Fruit fly (Drosophila melanogaster) whole organism, wandering third instar larva: ENCODE data around the gene Cpr76Ba.
"Not testable (repeated sequence)": the region's sequence is repeated elsewhere in the genome, so short reads cannot be mapped to it uniquely, and the experiment has no call there.

ENCODE experiments used
- Rel ChIP-seq, 2 experiments: fragments of 200-800 bp; sonication (Bioruptor generic) in 1 of 2; optimal IDR thresholded peaks; 2 replicates in 1 of 2; 3 replicates in 1 of 2; lab custom pipeline; 2016 to 2019; ENCODE audit warnings: mild to moderate bottlenecking in 2 of 2, missing biosample characterization in 2 of 2, missing genetic modification characterization in 2 of 2, moderate library complexity in 1 of 2
- Sp1 ChIP-seq: fragments of 200-800 bp; sonication (Bioruptor generic); optimal IDR thresholded peaks from 3 replicates; lab custom pipeline; 2019; ENCODE audit warnings: missing biosample characterization, mild to moderate bottlenecking, missing genetic modification characterization, moderate library complexity
- brk ChIP-seq: fragments of 200-800 bp; sonication (Bioruptor generic); optimal IDR thresholded peaks from 2 replicates; lab custom pipeline; 2016; ENCODE audit warnings: missing biosample characterization, mild to moderate bottlenecking, missing genetic modification characterization
- sv ChIP-seq: fragments of 200-800 bp; sonication (Bioruptor generic); optimal IDR thresholded peaks from 3 replicates; lab custom pipeline; 2016; ENCODE audit warnings: missing biosample characterization, missing genetic modification characterization

DNA sequence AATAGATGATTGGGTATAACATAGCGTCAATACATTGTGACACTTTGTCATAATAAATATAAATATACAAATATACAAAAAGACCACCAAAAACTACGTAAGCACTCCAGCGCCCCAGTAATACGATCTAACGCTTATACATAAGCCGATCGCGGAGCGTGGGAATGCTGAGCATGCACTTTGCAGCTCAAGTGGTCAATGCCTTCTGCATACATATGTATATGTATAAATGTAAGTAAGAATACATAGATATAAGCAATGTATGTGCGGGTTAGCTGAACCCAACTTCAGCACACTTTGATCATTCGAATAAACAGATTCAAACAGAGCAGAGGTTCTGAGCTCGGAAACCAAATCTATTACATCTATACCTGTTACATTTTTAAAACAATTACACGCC lies 30.9 kb downstream of the Cpr76Ba start, which contains the start of gene CG32212:
- not testable (repeated sequence) for TF ChIP-seq brk (GFP tag; lab: Kevin White, UChicago); Rel (GFP tag; optimal IDR thresholded peaks at IDR 0.05; lab: Kevin White, UChicago); Rel (tag; optimal IDR thresholded peaks at IDR 0.05; lab: Kevin White, UChicago); Sp1; sv
